Fruit fly (Drosophila melanogaster): Measurements from ENCODE around the gene grn.

grn gene

dm6 chr3R:8183502-8183901 is 2.3 kb upstream of the grn start:
- TF ChIP-seq Ets65A (GFP tag) (no peak), Atf3 (GFP tag; optimal IDR thresholded peaks at IDR 0.05) (no peak), CG43689 (GFP tag; IDR thresholded peaks at IDR 0.05) (no peak), mirr (GFP tag; optimal IDR thresholded peaks at IDR 0.05) (peak; percentile 94), gsb-n (tag; optimal IDR thresholded peaks at IDR 0.05) (no peak), ap (GFP tag; IDR thresholded peaks at IDR 0.05) (no peak), CG10462 (GFP tag; optimal IDR thresholded peaks at IDR 0.05) (no peak), unc-4 (GFP tag; IDR thresholded peaks at IDR 0.05; ENCODE audit: partially characterized antibody) (no peak), CG34376 (GFP tag; optimal IDR thresholded peaks at IDR 0.05) (peak; percentile 14), sd (tag; optimal IDR thresholded peaks at IDR 0.05) (peak; percentile 89), Vsx1 (GFP tag; optimal IDR thresholded peaks at IDR 0.05) (peak; percentile 60), seq (GFP tag; IDR thresholded peaks at IDR 0.05) (no peak), lola (GFP tag; optimal IDR thresholded peaks at IDR 0.05) (no peak), hb (GFP tag; IDR thresholded peaks at IDR 0.05; ENCODE audit: partially characterized antibody) (no peak), Med (GFP tag) (no peak), dati (GFP tag; IDR thresholded peaks at IDR 0.05) (no peak), dmrt99B (tag; optimal IDR thresholded peaks at IDR 0.05) (no peak), CG2889 (GFP tag; IDR thresholded peaks at IDR 0.05) (no peak), nmo (GFP tag; optimal IDR thresholded peaks at IDR 0.05) (no peak), E2f2 (GFP tag; IDR thresholded peaks at IDR 0.05) (no peak), CG12219 (GFP tag; optimal IDR thresholded peaks at IDR 0.05) (no peak), gsb (GFP tag; IDR thresholded peaks at IDR 0.05) (no peak), CG14050 (GFP tag; IDR thresholded peaks at IDR 0.05) (no peak), NC2α (GFP tag; optimal IDR thresholded peaks at IDR 0.05) (no peak), grn (GFP tag; optimal IDR thresholded peaks at IDR 0.05) (peak; percentile 99), CG12769 (tag; optimal IDR thresholded peaks at IDR 0.05) (no peak), jumu (GFP tag; optimal IDR thresholded peaks at IDR 0.05) (no peak), phol (tag; optimal IDR thresholded peaks at IDR 0.05) (no peak), Ssrp (tag; optimal IDR thresholded peaks at IDR 0.05) (no peak), CG17912 (GFP tag; optimal IDR thresholded peaks at IDR 0.05) (no peak), psq (GFP tag; optimal IDR thresholded peaks at IDR 0.05) (no peak), sug (tag; optimal IDR thresholded peaks at IDR 0.05) (peak; percentile 75), gfzf (GFP tag; optimal IDR thresholded peaks at IDR 0.05) (no peak), CG9609 (GFP tag; optimal IDR thresholded peaks at IDR 0.05) (no peak), Blimp-1 (GFP tag; optimal IDR thresholded peaks at IDR 0.05) (no peak), CG4360 (GFP tag; IDR thresholded peaks at IDR 0.05) (no peak), vnd (GFP tag; IDR thresholded peaks at IDR 0.05; ENCODE audit: partially characterized antibody) (0 out of 3 replicates have a peak, but pooled peaks have one; percentile 26), exex (tag; optimal IDR thresholded peaks at IDR 0.05) (peak; percentile 89), Doc2 (GFP tag; IDR thresholded peaks at IDR 0.05) (no peak), Doc3 (GFP tag; IDR thresholded peaks at IDR 0.05; ENCODE audit: partially characterized antibody) (no peak), CG14014 (GFP tag; IDR thresholded peaks at IDR 0.05) (no peak), pb (GFP tag; optimal IDR thresholded peaks at IDR 0.05) (no peak), Xbp1 (GFP tag; optimal IDR thresholded peaks at IDR 0.05) (no peak), CG2875 (GFP tag; optimal IDR thresholded peaks at IDR 0.05) (no peak), lab (GFP tag; optimal IDR thresholded peaks at IDR 0.05) (peak; percentile 36), usp (GFP tag; optimal IDR thresholded peaks at IDR 0.05) (no peak), Scr (GFP tag; IDR thresholded peaks at IDR 0.05; ENCODE audit: partially characterized antibody) (no peak), insv (GFP tag; optimal IDR thresholded peaks at IDR 0.05) (no peak), CG15011 (GFP tag; optimal IDR thresholded peaks at IDR 0.05) (no peak), chm (GFP tag; IDR thresholded peaks at IDR 0.05) (no peak), CoRest (tag; optimal IDR thresholded peaks at IDR 0.05) (no peak)

All from whole organism, embryonic.